Worm (Caenorhabditis elegans) whole organism, L3 larva: ENCODE data around the gene R04B5.11.

Experiments used
- ZK546.5 ChIP-seq: sonication (generic microtip); optimal IDR thresholded peaks from 2 replicates; lab custom pipeline; 2017; ENCODE audit warnings: missing biosample characterization, missing genetic modification characterization
- egl-5 ChIP-seq: fragments of 150-350 bp; optimal IDR thresholded peaks from 2 replicates; lab custom pipeline; 2017; ENCODE audit warnings: missing biosample characterization, missing genetic modification reagents, missing genetic modification characterization, inconsistent platforms
- mdl-1 ChIP-seq: fragments of 150-350 bp; optimal IDR thresholded peaks from 2 replicates; lab custom pipeline; 2014; ENCODE audit warnings: missing biosample characterization, missing genetic modification characterization
- pqm-1 ChIP-seq: fragments of 150-350 bp; optimal IDR thresholded peaks from 2 replicates; lab custom pipeline; 2017; ENCODE audit warnings: missing biosample characterization, missing genetic modification characterization, inconsistent platforms
- skn-1 ChIP-seq: fragments of 150-350 bp; optimal IDR thresholded peaks from 2 replicates; lab custom pipeline; 2014; ENCODE audit warnings: missing biosample characterization, missing genetic modification characterization
- unc-62 ChIP-seq: fragments of 150-350 bp; sonication (generic microtip); optimal IDR thresholded peaks from 4 replicates; lab custom pipeline; 2014; ENCODE audit warnings: missing biosample characterization, missing genetic modification reagents, missing genetic modification characterization

ce11 chrV:10105412-10105811, 14.4 kb upstream of the R04B5.11 start, which contains the start of gene C08B6.2:
- TF ChIP-seq mdl-1 (tag; lab: Kevin White, UChicago) (no peak), egl-5 (tag; lab: Kevin White, UChicago) (no peak), unc-62 (GFP tag; lab: Kevin White, UChicago) (no peak), ZK546.5 (tag; lab: Kevin White, UChicago) (no peak), skn-1 (tag; lab: Kevin White, UChicago) (no peak), pqm-1 (tag; lab: Kevin White, UChicago) (no peak)
